Worm (Caenorhabditis elegans) whole organism, L2 larva: Measurements from ENCODE around the gene ZK1010.12.

ENCODE experiments used
- F13H6.1 ChIP-seq: sonication (generic microtip); optimal IDR thresholded peaks from 2 replicates; lab custom pipeline; 2016; ENCODE audit warnings: missing genetic modification characterization, missing compliant biosample characterization
- ZK546.5 ChIP-seq: sonication (generic microtip); optimal IDR thresholded peaks from 2 replicates; lab custom pipeline; 2017; ENCODE audit warnings: missing biosample characterization, missing genetic modification characterization
- ceh-82 ChIP-seq: fragments of 150-350 bp; optimal IDR thresholded peaks from 2 replicates; lab custom pipeline; 2014; ENCODE audit warnings: missing biosample characterization, missing genetic modification characterization
- lsy-2 ChIP-seq, 2 experiments: fragments of 150-350 bp in 1 of 2; sonication (generic microtip) in 1 of 2; optimal IDR thresholded peaks; 2 replicates each; lab custom pipeline; 2014 to 2017; ENCODE audit warnings: missing biosample characterization in 2 of 2, missing genetic modification characterization in 2 of 2
- nhr-21 ChIP-seq: fragments of 150-350 bp; optimal IDR thresholded peaks from 2 replicates; lab custom pipeline; 2014; ENCODE audit warnings: missing biosample characterization, missing genetic modification characterization
- nhr-23 ChIP-seq: fragments of 150-350 bp; optimal IDR thresholded peaks from 2 replicates; lab custom pipeline; 2014; ENCODE audit warnings: missing biosample characterization, missing genetic modification reagents, missing genetic modification characterization
- ztf-4 ChIP-seq: fragments of 150-350 bp; optimal IDR thresholded peaks from 2 replicates; lab custom pipeline; 2014; ENCODE audit warnings: missing biosample characterization, missing genetic modification characterization

DNA sequence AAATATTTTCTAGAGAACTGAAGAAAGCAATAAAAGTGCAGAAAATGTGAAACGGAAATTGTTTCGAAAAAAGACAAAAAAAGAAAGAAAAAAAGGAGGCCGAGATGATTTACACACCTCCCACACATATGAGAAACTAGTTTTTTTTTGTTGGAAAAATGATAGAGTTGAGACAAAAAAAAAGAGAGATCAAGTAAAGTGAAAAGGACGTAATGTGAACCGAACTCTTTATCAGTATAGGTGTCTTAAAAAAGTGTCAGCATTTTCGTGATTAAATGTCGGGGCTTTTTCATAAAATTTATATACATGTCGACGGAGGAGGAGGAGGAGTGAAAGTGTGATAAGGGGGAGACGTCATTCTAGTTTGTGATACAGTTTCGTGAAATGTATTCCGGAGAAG lies 31.8 kb upstream of the ZK1010.12 start:
- no peak for TF ChIP-seq nhr-23 (tag; lab: Kevin White, UChicago)
- TF ChIP-seq ceh-82, result no peak
- no peak for TF ChIP-seq F13H6.1 (tag; lab: Kevin White, UChicago)
- TF ChIP-seq nhr-21 (tag; lab: Kevin White, UChicago), result no peak
- TF ChIP-seq lsy-2 (tag; optimal IDR thresholded peaks at IDR 0.05; lab: Kevin White, UChicago), result no peak
- no peak for TF ChIP-seq ZK546.5 (tag; lab: Kevin White, UChicago)
- no peak for TF ChIP-seq ztf-4 (tag; lab: Kevin White, UChicago)
